Worm (Caenorhabditis elegans): ENCODE results near the gene srg-56.
A peak's percentile ranks its signal among the peaks of the same experiment; 100 is the strongest.

srg-56 gene

DNA sequence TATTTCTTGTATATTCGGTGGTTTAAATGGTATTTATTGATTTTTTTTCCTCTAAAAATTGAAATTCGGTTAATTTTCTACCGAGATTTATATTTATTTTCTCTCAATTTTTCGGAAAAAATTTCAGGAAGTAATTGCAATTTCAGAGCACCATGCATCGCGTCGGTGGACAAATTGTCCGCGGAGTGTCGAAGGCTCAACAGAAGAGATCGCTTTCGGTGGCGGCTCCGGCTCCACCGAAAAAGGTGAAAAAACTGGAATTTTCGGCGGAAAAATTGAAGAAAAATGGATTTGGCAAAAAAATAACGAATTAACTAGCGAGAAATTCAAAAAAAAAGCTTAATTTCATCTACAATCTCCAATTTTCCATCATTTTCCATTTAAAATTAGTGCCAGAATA lies 39.2 kb downstream of the srg-56 start, which contains the start of gene nuo-5 (continued):
- no peak for TF ChIP-seq ceh-91 (GFP tag; IDR thresholded peaks at IDR 0.05)
- no peak for TF ChIP-seq tbx-9 (tag; optimal IDR thresholded peaks at IDR 0.05; ENCODE audit: borderline replicate concordance)
- no peak for TF ChIP-seq attf-3 (GFP tag; conservative IDR thresholded peaks at IDR 0.05)
- no peak for TF ChIP-seq dpl-1 (GFP tag; optimal IDR thresholded peaks at IDR 0.05)
- TF ChIP-seq lin-35 (GFP tag; optimal IDR thresholded peaks at IDR 0.05): no peak

DNA sequence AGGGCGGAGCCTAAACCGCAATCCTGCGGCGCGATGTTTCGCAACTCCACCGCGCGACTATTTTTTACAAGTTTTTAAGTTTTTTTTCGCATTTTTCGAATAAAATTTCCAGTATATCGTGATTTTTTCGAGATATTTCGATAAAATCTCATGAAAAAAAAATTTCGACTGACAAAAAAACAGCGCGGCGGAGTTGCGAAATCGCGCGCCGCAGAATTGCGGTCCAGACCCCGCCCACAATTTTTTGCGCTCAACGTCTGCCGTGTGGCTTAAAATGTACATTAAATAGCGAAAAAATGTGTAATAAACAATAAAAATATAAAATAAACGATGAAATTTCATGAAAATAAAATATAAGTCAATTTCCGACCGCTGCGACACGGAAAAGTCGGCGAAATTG lies 40.4 kb downstream of the srg-56 start:
- TF ChIP-seq egrh-3 (GFP tag; IDR thresholded peaks at IDR 0.05): 0 out of 2 replicates have a peak, but pooled peaks have one; percentile 15
- peak; percentile 63; the same call in 1 of the 2 replicates for TF ChIP-seq cebp-1 (GFP tag; IDR thresholded peaks at IDR 0.05)
- TF ChIP-seq cebp-1 (tag; optimal IDR thresholded peaks at IDR 0.05): peak; percentile 94
- TF ChIP-seq madf-6 (GFP tag; IDR thresholded peaks at IDR 0.05): 0 out of 2 replicates have a peak, but pooled peaks have one; percentile 16
- TF ChIP-seq F23B12.7 (tag; optimal IDR thresholded peaks at IDR 0.05; ENCODE audit: insufficient read depth): peak; percentile 31
- TF ChIP-seq snpc-4 (GFP tag; optimal IDR thresholded peaks at IDR 0.05): peak; percentile 14
- TF ChIP-seq snpc-4 (tag; optimal IDR thresholded peaks at IDR 0.05): no peak
- peak; percentile 46; the same call in 1 of the 2 replicates for TF ChIP-seq mcd-1 (GFP tag; IDR thresholded peaks at IDR 0.05)
- TF ChIP-seq egl-44 (GFP tag; IDR thresholded peaks at IDR 0.05): no peak
- peak; percentile 3 for TF ChIP-seq madf-10 (tag; optimal IDR thresholded peaks at IDR 0.05)
- peak; percentile 1 for TF ChIP-seq lsl-1 (GFP tag; optimal IDR thresholded peaks at IDR 0.05)
- no peak for TF ChIP-seq repo-1 (tag; optimal IDR thresholded peaks at IDR 0.05)

DNA sequence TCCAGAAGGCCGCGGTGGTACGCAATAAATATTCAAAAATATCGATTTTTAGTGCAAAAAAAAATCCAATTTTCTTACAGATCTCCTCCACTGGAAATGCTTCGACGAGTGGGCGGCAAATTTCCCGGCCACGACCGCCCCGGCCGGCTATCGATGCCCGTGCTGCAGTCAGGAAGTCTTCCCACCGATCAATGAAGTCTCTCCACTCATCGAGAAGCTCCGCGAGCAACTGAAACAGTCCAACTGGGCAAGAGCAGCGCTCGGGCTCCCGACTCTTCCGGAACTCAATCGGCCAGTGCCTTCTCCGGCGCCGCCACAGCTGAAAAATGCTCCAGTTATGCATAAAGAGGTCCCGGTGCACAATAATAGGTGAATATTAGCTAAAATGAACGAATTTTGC lies 42.1 kb downstream of the srg-56 start, which contains the start of gene Y45G12B.3:
Y45G12B.3 (minus strand) TSS at position 320 of the 400 bp plus-strand sequence.
- TF ChIP-seq tbp1 (GFP tag; optimal IDR thresholded peaks at IDR 0.05) (no peak), ztf-3 (GFP tag; optimal IDR thresholded peaks at IDR 0.05) (no peak), zfh-2 (GFP tag; conservative IDR thresholded peaks at IDR 0.05) (peak; percentile 79), nfya-2 (GFP tag; IDR thresholded peaks at IDR 0.05) (no peak), dpl-1 (GFP tag; optimal IDR thresholded peaks at IDR 0.05) (no peak), xnd-1 (tag; optimal IDR thresholded peaks at IDR 0.05) (no peak), lsy-27 (tag; optimal IDR thresholded peaks at IDR 0.05; ENCODE audit: borderline replicate concordance, insufficient read depth) (no peak), egrh-3 (GFP tag; IDR thresholded peaks at IDR 0.05) (peak; percentile 41; the same call in 1 of the 2 replicates)

DNA sequence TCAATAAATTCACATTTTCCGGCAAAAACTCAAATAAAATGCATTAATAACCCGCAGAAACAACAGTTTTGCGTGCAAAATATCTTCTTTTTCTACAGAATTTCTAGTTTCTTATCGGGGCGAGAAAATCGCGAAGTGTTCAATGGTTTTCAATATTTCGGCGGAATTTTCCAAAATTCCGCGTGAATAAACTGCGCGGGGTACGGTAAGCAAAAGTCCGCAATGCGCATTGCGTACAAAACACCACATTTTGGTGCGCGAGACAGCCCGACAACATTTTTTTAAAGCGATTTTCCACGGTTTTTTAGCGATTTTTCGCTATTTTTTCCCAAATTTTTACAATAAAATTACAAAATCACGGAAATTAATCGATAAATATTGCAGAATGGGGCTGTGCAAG lies 43.7 kb downstream of the srg-56 start, which contains the start of gene Y45G12B.2:
Y45G12B.2 (plus strand) TSS at position 383 of the 400 bp plus-strand sequence.
- TF ChIP-seq athp-1 (tag; optimal IDR thresholded peaks at IDR 0.05) (peak; percentile 6), bed-1 (GFP tag; IDR thresholded peaks at IDR 0.05) (no peak), egrh-3 (GFP tag; IDR thresholded peaks at IDR 0.05) (no peak), F49E8.2 (tag; optimal IDR thresholded peaks at IDR 0.05; ENCODE audit: insufficient read depth) (no peak), D2030.7 (GFP tag; IDR thresholded peaks at IDR 0.05) (peak; percentile 56; the same call in 1 of the 2 replicates), ama-1 (optimal IDR thresholded peaks at IDR 0.05) (no peak), ama-1 (GFP tag; optimal IDR thresholded peaks at IDR 0.05) (no peak), let-526 (GFP tag; IDR thresholded peaks at IDR 0.05) (no peak), akir-1 (GFP tag; optimal IDR thresholded peaks at IDR 0.05) (no peak), chd-7 (tag; optimal IDR thresholded peaks at IDR 0.05) (no peak), atf-7 (tag; optimal IDR thresholded peaks at IDR 0.05) (no peak), nhr-179 (tag; optimal IDR thresholded peaks at IDR 0.05) (no peak), snpc-4 (GFP tag; optimal IDR thresholded peaks at IDR 0.05) (no peak), snpc-4 (tag; optimal IDR thresholded peaks at IDR 0.05) (peak in 2 of 4 experiments; percentile 58 to 69), gei-17 (GFP tag; optimal IDR thresholded peaks at IDR 0.05) (no peak), unc-62 (GFP tag; optimal IDR thresholded peaks at IDR 0.05) (no peak), sdz-38 (tag; optimal IDR thresholded peaks at IDR 0.05) (no peak), die-1 (tag; optimal IDR thresholded peaks at IDR 0.05) (no peak), somi-1 (GFP tag; optimal IDR thresholded peaks at IDR 0.05) (no peak), ztf-6 (GFP tag; IDR thresholded peaks at IDR 0.05) (no peak), F33H1.4 (GFP tag; IDR thresholded peaks at IDR 0.05) (peak; percentile 37), rec-8 (tag; optimal IDR thresholded peaks at IDR 0.05) (no peak), egl-18 (GFP tag; IDR thresholded peaks at IDR 0.05) (no peak), B0261.1 (tag; optimal IDR thresholded peaks at IDR 0.05) (no peak)
